Worm (Caenorhabditis elegans): ENCODE measurements around the gene cyp-34A5.

cyp-34A5 gene

DNA sequence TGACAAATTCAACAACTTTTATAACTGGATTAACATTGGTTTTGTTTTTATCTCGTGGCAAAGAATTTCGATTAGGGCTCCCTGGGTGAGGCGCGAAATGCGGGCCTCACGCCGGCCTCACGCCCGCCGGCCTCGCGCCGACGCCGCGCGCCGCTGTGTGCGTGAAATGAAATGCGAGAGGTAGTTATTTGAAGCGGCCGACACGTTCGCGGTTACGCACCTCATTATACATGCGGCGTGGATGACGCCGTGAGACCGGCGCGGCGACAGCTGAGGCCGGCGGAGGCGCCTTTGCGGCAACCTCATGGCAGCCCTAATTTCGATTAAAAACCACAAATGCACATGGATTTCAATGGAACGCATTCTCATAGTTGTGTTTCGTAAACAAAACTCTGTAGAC, 30.0 kb downstream of the cyp-34A5 start:
- 0 out of 2 replicates have a peak, but pooled peaks have one; percentile 30 for TF ChIP-seq egl-18 (GFP tag; IDR thresholded peaks at IDR 0.05)
- TF ChIP-seq somi-1 (GFP tag; optimal IDR thresholded peaks at IDR 0.05): no peak
- no peak for TF ChIP-seq snpc-4 (GFP tag; optimal IDR thresholded peaks at IDR 0.05)
- TF ChIP-seq snpc-4 (tag; optimal IDR thresholded peaks at IDR 0.05): peak in 2 of 4 experiments; percentile 74 to 84
- 0 out of 2 replicates have a peak, but pooled peaks have one; percentile 78 for TF ChIP-seq F37B4.10 (GFP tag; IDR thresholded peaks at IDR 0.05)
- TF ChIP-seq Y56A3A.18 (GFP tag; IDR thresholded peaks at IDR 0.05): no peak
- no peak for TF ChIP-seq hsf-1 (GFP tag; IDR thresholded peaks at IDR 0.05)
- TF ChIP-seq hmg-1.2 (GFP tag; IDR thresholded peaks at IDR 0.05): peak; percentile 57
- TF ChIP-seq nhr-120 (GFP tag; IDR thresholded peaks at IDR 0.05): 0 out of 2 replicates have a peak, but pooled peaks have one; percentile 43

DNA sequence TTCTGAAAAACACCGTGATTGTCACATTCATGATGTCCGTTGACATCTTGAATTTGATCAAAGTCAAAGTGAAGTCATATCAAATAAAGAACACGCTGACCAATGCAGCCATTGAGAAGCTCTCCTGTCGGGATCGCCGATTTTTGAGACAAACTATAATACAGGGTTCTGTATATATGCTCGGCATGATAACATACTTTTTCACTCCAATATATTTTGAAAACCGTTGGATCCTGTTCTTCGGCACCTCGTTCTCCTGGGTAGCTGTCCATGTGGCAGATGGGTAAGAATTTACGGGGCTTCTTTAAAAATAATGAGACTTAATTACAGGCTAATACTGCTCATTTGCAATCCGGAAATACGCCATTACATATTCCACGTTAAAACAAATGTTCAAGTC, 35.0 kb downstream of the cyp-34A5 start:
- TF ChIP-seq madf-3 (GFP tag; IDR thresholded peaks at IDR 0.05) (0 out of 2 replicates have a peak, but pooled peaks have one; percentile 45), ceh-58 (GFP tag; IDR thresholded peaks at IDR 0.05) (no peak)

DNA sequence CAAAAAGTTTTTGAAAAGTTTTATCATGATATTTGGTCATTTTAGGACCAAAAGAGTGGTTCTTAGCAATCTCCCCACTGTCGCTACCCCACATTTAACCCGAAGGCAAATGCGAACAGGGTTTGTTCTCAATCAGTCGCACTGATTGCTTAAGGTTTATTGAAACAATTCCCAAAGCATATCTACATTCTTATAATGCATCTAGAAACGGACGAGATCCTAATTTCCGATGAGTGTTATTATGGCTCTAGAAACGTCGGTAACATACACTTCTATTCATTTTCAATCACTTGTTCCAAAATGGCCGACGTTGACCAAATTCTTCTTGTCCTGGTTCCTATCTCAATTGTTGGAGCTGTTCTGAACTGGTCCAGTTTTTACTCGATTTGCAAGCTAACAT, 35.9 kb downstream of the cyp-34A5 start, which contains the start of gene srx-65:
Gene srx-65 (plus strand): TSS at position 301 of the 400 bp plus-strand sequence.
- TF ChIP-seq sea-2 (GFP tag; IDR thresholded peaks at IDR 0.05) (no peak), repo-1 (tag; optimal IDR thresholded peaks at IDR 0.05) (no peak), ceh-40 (GFP tag; IDR thresholded peaks at IDR 0.05) (no peak), attf-3 (GFP tag; conservative IDR thresholded peaks at IDR 0.05) (no peak), F22D6.2 (tag; optimal IDR thresholded peaks at IDR 0.05) (no peak), lag-1 (GFP tag; IDR thresholded peaks at IDR 0.05) (no peak), somi-1 (GFP tag; optimal IDR thresholded peaks at IDR 0.05) (no peak), F23B12.7 (tag; optimal IDR thresholded peaks at IDR 0.05; ENCODE audit: insufficient read depth) (no peak), gei-17 (GFP tag; optimal IDR thresholded peaks at IDR 0.05) (no peak)

DNA sequence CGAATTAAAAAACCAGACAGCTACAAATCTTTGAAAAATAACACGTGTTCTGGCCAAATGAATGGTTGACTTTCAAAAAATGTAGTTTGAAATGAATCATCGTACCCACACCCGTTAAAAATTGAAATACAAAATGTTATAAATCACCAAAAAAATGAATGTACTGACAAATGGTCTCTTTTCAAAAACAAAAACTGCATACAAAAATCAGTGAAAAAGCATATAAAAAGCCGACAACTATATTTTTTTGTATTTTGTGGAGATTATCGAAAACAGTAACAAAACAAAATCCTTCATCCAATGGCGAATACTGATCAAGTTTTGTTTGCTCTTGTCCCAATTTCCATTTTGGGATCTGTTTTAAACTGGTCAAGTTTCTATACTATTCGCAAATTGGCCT, 38.2 kb downstream of the cyp-34A5 start, which contains the start of gene srx-66:
Gene srx-66 (plus strand): TSS at position 301 of the 400 bp plus-strand sequence.
- TF ChIP-seq sptf-2 (GFP tag; optimal IDR thresholded peaks at IDR 0.05) (no peak), B0336.3 (GFP tag; IDR thresholded peaks at IDR 0.05) (no peak), cebp-1 (GFP tag; IDR thresholded peaks at IDR 0.05) (no peak), cebp-1 (tag; optimal IDR thresholded peaks at IDR 0.05) (no peak), lin-35 (GFP tag; optimal IDR thresholded peaks at IDR 0.05) (no peak), ztf-22 (GFP tag; optimal IDR thresholded peaks at IDR 0.05) (no peak), F22D6.2 (tag; optimal IDR thresholded peaks at IDR 0.05) (no peak), Y53G8AR.9 (GFP tag; conservative IDR thresholded peaks at IDR 0.05) (no peak), dpl-1 (GFP tag; optimal IDR thresholded peaks at IDR 0.05) (no peak), aptf-3 (GFP tag; IDR thresholded peaks at IDR 0.05) (no peak), ZK185.1 (tag; optimal IDR thresholded peaks at IDR 0.05; ENCODE audit: poor library complexity, severe bottlenecking) (no peak), ceh-79 (tag; optimal IDR thresholded peaks at IDR 0.05) (no peak), fkh-3 (tag; optimal IDR thresholded peaks at IDR 0.05) (no peak), let-526 (GFP tag; IDR thresholded peaks at IDR 0.05) (no peak), egrh-3 (GFP tag; IDR thresholded peaks at IDR 0.05) (no peak), snpc-1.1 (tag; optimal IDR thresholded peaks at IDR 0.05; ENCODE audit: insufficient read depth) (no peak), sdz-38 (tag; optimal IDR thresholded peaks at IDR 0.05) (no peak), egl-18 (GFP tag; IDR thresholded peaks at IDR 0.05) (no peak), cebp-2 (GFP tag; IDR thresholded peaks at IDR 0.05) (no peak), lag-1 (GFP tag; IDR thresholded peaks at IDR 0.05) (no peak), hlh-12 (tag; optimal IDR thresholded peaks at IDR 0.05) (no peak)
